Worm (Caenorhabditis elegans): ENCODE data around the gene lec-10.
A peak's percentile ranks its signal among the peaks of the same experiment; 100 is the strongest.

The lec-10 gene

DNA sequence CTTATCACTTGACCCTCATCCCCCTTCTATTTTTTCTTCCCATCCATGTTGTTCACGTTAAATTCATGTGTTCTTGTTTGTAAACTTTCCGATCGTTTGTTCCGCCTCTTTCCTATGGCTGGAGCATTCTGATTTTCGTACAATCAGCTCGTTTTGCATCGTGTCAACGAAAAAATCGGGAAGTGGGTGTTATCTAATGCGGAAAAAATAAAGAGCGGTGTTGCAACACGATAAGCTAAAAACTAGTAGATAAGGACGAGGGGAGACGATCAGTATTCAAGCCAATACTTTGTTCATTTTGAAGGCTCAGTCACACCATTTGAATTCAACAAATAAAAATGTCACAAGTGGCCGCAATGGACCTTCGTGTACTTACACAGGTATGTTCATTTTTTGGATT is 35.8 kb upstream of the lec-10 start, which contains the start of gene acs-1:
TSS of gene acs-1 (plus strand) at position 233 of the 400 bp plus-strand sequence.
- TF ChIP-seq ets-4 (GFP tag; optimal IDR thresholded peaks at IDR 0.05) = peak; percentile 89
- no peak for TF ChIP-seq attf-6 (GFP tag; IDR thresholded peaks at IDR 0.05)
- no peak for TF ChIP-seq lin-40 (tag; optimal IDR thresholded peaks at IDR 0.05)
- TF ChIP-seq Y53F4B.3 (GFP tag; IDR thresholded peaks at IDR 0.05) = no peak
- TF ChIP-seq nhr-90 (tag; optimal IDR thresholded peaks at IDR 0.05) = no peak
- TF ChIP-seq F23B12.7 (tag; optimal IDR thresholded peaks at IDR 0.05; ENCODE audit: insufficient read depth) = no peak
- TF ChIP-seq sea-2 (GFP tag; IDR thresholded peaks at IDR 0.05) = no peak
- TF ChIP-seq nfyb-1 (GFP tag; IDR thresholded peaks at IDR 0.05) = no peak
- no peak for TF ChIP-seq tbx-9 (tag; optimal IDR thresholded peaks at IDR 0.05; ENCODE audit: borderline replicate concordance)
- TF ChIP-seq nhr-27 (tag; optimal IDR thresholded peaks at IDR 0.05) = no peak
- TF ChIP-seq nfya-2 (GFP tag; IDR thresholded peaks at IDR 0.05) = no peak
- no peak for TF ChIP-seq lin-26 (GFP tag; IDR thresholded peaks at IDR 0.05)
- TF ChIP-seq aptf-3 (GFP tag; IDR thresholded peaks at IDR 0.05) = no peak
- peak; percentile 42 for TF ChIP-seq ztf-22 (GFP tag; optimal IDR thresholded peaks at IDR 0.05)
- TF ChIP-seq F39B2.1 (GFP tag; IDR thresholded peaks at IDR 0.05) = no peak
- TF ChIP-seq F55B11.4 (tag; optimal IDR thresholded peaks at IDR 0.05; ENCODE audit: borderline replicate concordance, insufficient read depth) = no peak
- TF ChIP-seq K12H6.12 (tag; optimal IDR thresholded peaks at IDR 0.05) = no peak
- TF ChIP-seq sdz-38 (tag; optimal IDR thresholded peaks at IDR 0.05) = no peak
- 0 out of 2 replicates have a peak, but pooled peaks have one; percentile 33 for TF ChIP-seq B0336.3 (GFP tag; IDR thresholded peaks at IDR 0.05)
- no peak for TF ChIP-seq C06A6.2 (GFP tag; conservative IDR thresholded peaks at IDR 0.05)
- TF ChIP-seq ceh-79 (tag; optimal IDR thresholded peaks at IDR 0.05) = no peak
- TF ChIP-seq fkh-3 (tag; optimal IDR thresholded peaks at IDR 0.05) = no peak
- TF ChIP-seq nhr-80 (tag; optimal IDR thresholded peaks at IDR 0.05) = peak; percentile 98
- TF ChIP-seq somi-1 (GFP tag; optimal IDR thresholded peaks at IDR 0.05) = no peak
- TF ChIP-seq dox-1 (GFP tag; IDR thresholded peaks at IDR 0.05) = peak; percentile 41
- TF ChIP-seq B0035.1 (tag; optimal IDR thresholded peaks at IDR 0.05) = no peak
- no peak for TF ChIP-seq hmg-20 (GFP tag; IDR thresholded peaks at IDR 0.05)
- TF ChIP-seq pbrm-1 (GFP tag; IDR thresholded peaks at IDR 0.05) = no peak
- no peak for TF ChIP-seq Y53G8AR.9 (GFP tag; conservative IDR thresholded peaks at IDR 0.05)
- no peak for TF ChIP-seq B0019.2 (GFP tag; conservative IDR thresholded peaks at IDR 0.05)
- no peak for TF ChIP-seq cebp-2 (GFP tag; IDR thresholded peaks at IDR 0.05)
- TF ChIP-seq K11D2.4 (GFP tag; IDR thresholded peaks at IDR 0.05) = no peak
- no peak for TF ChIP-seq akir-1 (GFP tag; optimal IDR thresholded peaks at IDR 0.05)
- no peak for TF ChIP-seq ceh-58 (GFP tag; IDR thresholded peaks at IDR 0.05)
- no peak for TF ChIP-seq zfh-2 (GFP tag; conservative IDR thresholded peaks at IDR 0.05)
- no peak for TF ChIP-seq repo-1 (tag; optimal IDR thresholded peaks at IDR 0.05)
- TF ChIP-seq T26A5.8 (tag; optimal IDR thresholded peaks at IDR 0.05) = no peak

DNA sequence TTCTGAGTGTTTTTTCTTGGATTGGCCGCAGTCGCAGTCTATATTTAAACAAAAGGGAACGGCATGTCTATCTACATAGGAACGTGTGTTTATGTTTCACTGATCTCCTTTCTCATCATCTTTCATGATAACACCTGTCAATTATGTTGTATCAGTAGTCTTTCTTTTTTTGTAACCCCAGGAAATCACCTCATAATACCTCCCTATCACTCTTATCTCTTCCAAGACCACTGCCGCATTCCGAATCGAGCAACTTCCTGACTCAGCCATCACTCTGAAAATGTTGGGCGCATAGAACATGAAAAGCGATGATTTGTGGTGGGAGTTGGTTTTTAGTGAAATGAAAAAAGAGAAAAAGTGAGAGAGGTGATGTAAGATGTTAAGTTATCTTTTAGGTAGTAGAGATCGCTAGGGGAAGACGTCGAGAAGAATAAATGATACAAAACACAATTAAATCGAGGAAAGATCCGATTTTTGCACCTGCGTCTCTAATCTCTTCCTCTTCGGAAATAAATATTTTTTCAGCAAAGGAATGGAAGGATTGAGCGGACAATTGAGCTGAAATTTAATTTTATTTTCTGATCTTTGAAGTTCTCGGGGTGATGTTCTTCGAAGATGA is 34.1 kb upstream of the lec-10 start:
- TF ChIP-seq atf-7 (tag; optimal IDR thresholded peaks at IDR 0.05) (peak; percentile 68), madf-8 (GFP tag; conservative IDR thresholded peaks at IDR 0.05) (no peak), chd-7 (tag; optimal IDR thresholded peaks at IDR 0.05) (no peak), C06A6.2 (GFP tag; conservative IDR thresholded peaks at IDR 0.05) (no peak), madf-10 (tag; optimal IDR thresholded peaks at IDR 0.05) (no peak), ztf-28 (GFP tag; IDR thresholded peaks at IDR 0.05) (no peak), F37B4.10 (GFP tag; IDR thresholded peaks at IDR 0.05) (no peak), rcor-1 (GFP tag; IDR thresholded peaks at IDR 0.05) (no peak), cebp-2 (GFP tag; IDR thresholded peaks at IDR 0.05) (no peak), lir-1 (GFP tag; conservative IDR thresholded peaks at IDR 0.05) (no peak), snpc-1.1 (tag; optimal IDR thresholded peaks at IDR 0.05; ENCODE audit: insufficient read depth) (no peak), F57C9.4 (tag; optimal IDR thresholded peaks at IDR 0.05) (no peak), rec-8 (tag; optimal IDR thresholded peaks at IDR 0.05) (no peak), let-526 (GFP tag; IDR thresholded peaks at IDR 0.05) (no peak), K12H6.12 (tag; optimal IDR thresholded peaks at IDR 0.05) (no peak), ztf-26 (tag; optimal IDR thresholded peaks at IDR 0.05) (no peak)

Data from whole organism, young adult.